2 fruit fly cellular contexts compared by ENCODE assay signal in the genomic region with DNA sequence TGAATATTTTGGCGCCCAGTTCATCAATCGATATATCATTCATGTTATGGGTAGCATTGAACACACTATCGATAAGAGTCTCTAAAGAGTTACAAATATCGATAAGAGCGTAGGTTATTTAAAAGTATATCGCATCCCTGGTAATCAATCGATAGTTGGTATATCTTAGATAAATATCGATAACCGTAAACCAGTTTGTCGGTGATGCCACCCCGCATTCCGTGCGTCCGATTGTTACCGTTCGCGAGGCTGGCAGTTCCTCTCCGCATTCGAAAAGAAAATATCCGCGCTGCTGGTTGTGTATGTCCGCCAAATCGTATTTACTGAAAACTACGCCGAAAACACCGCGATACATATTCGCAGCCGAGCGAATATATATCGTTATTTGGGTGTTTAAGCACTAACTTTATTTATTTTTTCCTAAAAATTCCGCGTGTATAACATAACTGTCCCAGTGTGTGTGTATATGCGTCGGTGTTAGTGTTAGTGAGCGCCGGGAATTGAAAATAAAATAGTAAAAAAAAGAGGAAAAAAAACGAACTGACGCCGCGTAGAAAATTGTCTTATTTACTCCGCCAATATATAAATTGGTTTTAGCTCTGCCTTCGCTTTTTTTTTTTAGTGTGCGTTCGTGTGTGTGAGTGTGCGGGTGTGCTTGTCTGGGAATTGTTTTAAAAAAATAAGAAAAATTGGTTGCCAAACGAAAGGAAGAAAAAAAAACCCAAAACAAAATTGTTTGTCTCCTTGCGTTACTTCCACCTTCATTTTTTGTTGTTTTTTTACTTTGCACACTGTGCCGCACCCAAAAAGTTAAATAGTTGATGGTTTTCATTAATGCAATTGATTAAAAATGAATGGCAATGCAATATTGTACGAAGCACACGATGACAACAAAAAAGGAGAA.
TF ChIP-seq lines count a peak whose summit lies in the region.

Gene Nrg (plus strand): TSS at position 253 of the 904 bp plus-strand sequence.

TF ChIP-seq in whole organism, embryonic, 481 proteins besides CTCF, POLR2A, EP300 and RAD21 (continued from another document and continues in another):
- peak; percentile 35 for TF ChIP-seq CG13775 (GFP tag; optimal IDR thresholded peaks at IDR 0.05; lab: Kevin White, UChicago)
- peak; percentile 68 for TF ChIP-seq zen (tag; optimal IDR thresholded peaks at IDR 0.05; lab: Kevin White, UChicago)
- peak; percentile 81 for TF ChIP-seq HmgZ (tag; optimal IDR thresholded peaks at IDR 0.05; lab: Kevin White, UChicago)
- peak; percentile 9 for TF ChIP-seq CG18619 (GFP tag; optimal IDR thresholded peaks at IDR 0.05; lab: Kevin White, UChicago)
- peak in 1 of 3 experiments; percentile 57 for TF ChIP-seq Stat92E (GFP tag; optimal IDR thresholded peaks at IDR 0.05; lab: Kevin White, UChicago)
- no peak for TF ChIP-seq Hr39 (optimal IDR thresholded peaks at IDR 0.05; lab: Kevin White, UChicago)
- no peak for TF ChIP-seq rib (GFP tag; IDR thresholded peaks at IDR 0.05; lab: Robert Waterston, UW)
- TF ChIP-seq bigmax (GFP tag; optimal IDR thresholded peaks at IDR 0.05; lab: Kevin White, UChicago) = peak; percentile 35
- no peak for TF ChIP-seq klu (GFP tag; IDR thresholded peaks at IDR 0.05; lab: Robert Waterston, UW)
- TF ChIP-seq CG13894 (tag; optimal IDR thresholded peaks at IDR 0.05; lab: Kevin White, UChicago) = peak; percentile 61
- TF ChIP-seq kah (GFP tag; optimal IDR thresholded peaks at IDR 0.05; lab: Kevin White, UChicago) = no peak
- TF ChIP-seq CG8388 (GFP tag; optimal IDR thresholded peaks at IDR 0.05; lab: Kevin White, UChicago) = no peak
- TF ChIP-seq Usf (GFP tag; optimal IDR thresholded peaks at IDR 0.05; lab: Kevin White, UChicago) = no peak
- peak; percentile 98 for TF ChIP-seq Opbp (GFP tag; IDR thresholded peaks at IDR 0.05; lab: Robert Waterston, UW; ENCODE audit: partially characterized antibody)
- TF ChIP-seq CG2889 (GFP tag; IDR thresholded peaks at IDR 0.05; lab: Robert Waterston, UW) = no peak
- peak; percentile 39; the same call in 1 of the 2 replicates for TF ChIP-seq onecut (GFP tag; IDR thresholded peaks at IDR 0.05; lab: Robert Waterston, UW)
- TF ChIP-seq MTF-1 (GFP tag; optimal IDR thresholded peaks at IDR 0.05; lab: Kevin White, UChicago; ENCODE audit: borderline replicate concordance) = peak; percentile 58
- TF ChIP-seq Sry-δ (GFP tag; optimal IDR thresholded peaks at IDR 0.05; lab: Kevin White, UChicago) = peak; percentile 93
- no peak for TF ChIP-seq croc (GFP tag; conservative IDR thresholded peaks at IDR 0.05; lab: Robert Waterston, UW)
- peak; percentile 41 for TF ChIP-seq CG15269 (tag; optimal IDR thresholded peaks at IDR 0.05; lab: Kevin White, UChicago)
- peak; percentile 99 for TF ChIP-seq CG16813 (GFP tag; IDR thresholded peaks at IDR 0.05; lab: Robert Waterston, UW; ENCODE audit: partially characterized antibody)
- peak; percentile 21 for TF ChIP-seq shn (GFP tag; optimal IDR thresholded peaks at IDR 0.05; lab: Kevin White, UChicago)
- peak; percentile 81 for TF ChIP-seq CG14710 (tag; optimal IDR thresholded peaks at IDR 0.05; lab: Kevin White, UChicago)
- TF ChIP-seq NFAT (GFP tag; IDR thresholded peaks at IDR 0.05; lab: Robert Waterston, UW) = peak; percentile 58; the same call in 1 of the 2 replicates
- TF ChIP-seq CG12659 (GFP tag; optimal IDR thresholded peaks at IDR 0.05; lab: Kevin White, UChicago) = peak; percentile 79
- TF ChIP-seq Ravus (GFP tag; IDR thresholded peaks at IDR 0.05; lab: Robert Waterston, UW) = no peak
- no peak for TF ChIP-seq tio (GFP tag; optimal IDR thresholded peaks at IDR 0.05; lab: Kevin White, UChicago)
- TF ChIP-seq CG12104 (GFP tag; optimal IDR thresholded peaks at IDR 0.05; lab: Kevin White, UChicago) = no peak
- peak; percentile 100 for TF ChIP-seq sna (GFP tag; IDR thresholded peaks at IDR 0.05; lab: Robert Waterston, UW; ENCODE audit: partially characterized antibody)
- TF ChIP-seq gem (tag; optimal IDR thresholded peaks at IDR 0.05; lab: Kevin White, UChicago) = no peak
- TF ChIP-seq lmd (GFP tag; IDR thresholded peaks at IDR 0.05; lab: Robert Waterston, UW) = no peak
- no peak for TF ChIP-seq sr (GFP tag; IDR thresholded peaks at IDR 0.05; lab: Robert Waterston, UW)
- TF ChIP-seq Rfx (GFP tag; IDR thresholded peaks at IDR 0.05; lab: Robert Waterston, UW) = peak; percentile 50; the same call in 1 of the 2 replicates
- TF ChIP-seq ssp (GFP tag; IDR thresholded peaks at IDR 0.05; lab: Robert Waterston, UW) = no peak
- TF ChIP-seq Jarid2 (GFP tag; optimal IDR thresholded peaks at IDR 0.05; lab: Kevin White, UChicago) = peak; percentile 86
- TF ChIP-seq tup (GFP tag; optimal IDR thresholded peaks at IDR 0.05; lab: Kevin White, UChicago) = no peak
- TF ChIP-seq CG15073 (GFP tag; optimal IDR thresholded peaks at IDR 0.05; lab: Kevin White, UChicago) = no peak
- peak; percentile 100 for TF ChIP-seq hbn (GFP tag; IDR thresholded peaks at IDR 0.05; lab: Robert Waterston, UW; ENCODE audit: partially characterized antibody)
- TF ChIP-seq crp (GFP tag; optimal IDR thresholded peaks at IDR 0.05; lab: Kevin White, UChicago) = peak in 1 of 2 experiments; percentile 9
- no peak for TF ChIP-seq bab2 (GFP tag; optimal IDR thresholded peaks at IDR 0.05; lab: Kevin White, UChicago)
- no peak for TF ChIP-seq dysf (GFP tag; IDR thresholded peaks at IDR 0.05; lab: Robert Waterston, UW)
- TF ChIP-seq nerfin-2 (GFP tag; IDR thresholded peaks at IDR 0.05; lab: Robert Waterston, UW; ENCODE audit: partially characterized antibody) = peak; percentile 98
- TF ChIP-seq CG3838 (GFP tag; optimal IDR thresholded peaks at IDR 0.05; lab: Kevin White, UChicago) = no peak
- peak; percentile 39 for TF ChIP-seq CG33213 (GFP tag; optimal IDR thresholded peaks at IDR 0.05; lab: Kevin White, UChicago)
- peak; percentile 67 for TF ChIP-seq gro (GFP tag; optimal IDR thresholded peaks at IDR 0.05; lab: Kevin White, UChicago)
- peak; percentile 21 for TF ChIP-seq run (tag; optimal IDR thresholded peaks at IDR 0.05; lab: Kevin White, UChicago)
- no peak for TF ChIP-seq CG14667 (GFP tag; IDR thresholded peaks at IDR 0.05; lab: Robert Waterston, UW)
- TF ChIP-seq CG13287 (GFP tag; IDR thresholded peaks at IDR 0.05; lab: Robert Waterston, UW; ENCODE audit: partially characterized antibody) = peak; percentile 100
- TF ChIP-seq CG10543 (GFP tag; optimal IDR thresholded peaks at IDR 0.05; lab: Kevin White, UChicago) = peak; percentile 65
- TF ChIP-seq pho (GFP tag; optimal IDR thresholded peaks at IDR 0.05; lab: Kevin White, UChicago) = peak; percentile 33
- TF ChIP-seq ATbp (GFP tag; optimal IDR thresholded peaks at IDR 0.05; lab: Kevin White, UChicago) = peak; percentile 10
- peak; percentile 49; the same call in 1 of the 3 replicates for TF ChIP-seq z (GFP tag; IDR thresholded peaks at IDR 0.05; lab: Robert Waterston, UW)
- TF ChIP-seq dm (GFP tag; optimal IDR thresholded peaks at IDR 0.05; lab: Kevin White, UChicago) = peak; percentile 46
- no peak for TF ChIP-seq sima (GFP tag; optimal IDR thresholded peaks at IDR 0.05; lab: Kevin White, UChicago)
- peak; percentile 47 for TF ChIP-seq pfk (GFP tag; optimal IDR thresholded peaks at IDR 0.05; lab: Kevin White, UChicago)
- TF ChIP-seq Nf-YC (tag; optimal IDR thresholded peaks at IDR 0.05; lab: Kevin White, UChicago) = peak; percentile 62
- TF ChIP-seq TFAM (GFP tag; optimal IDR thresholded peaks at IDR 0.05; lab: Kevin White, UChicago) = no peak
- peak; percentile 87 for TF ChIP-seq CG7928 (GFP tag; optimal IDR thresholded peaks at IDR 0.05; lab: Kevin White, UChicago)
- TF ChIP-seq lab (GFP tag; optimal IDR thresholded peaks at IDR 0.05; lab: Kevin White, UChicago) = peak; percentile 67

TF ChIP-seq in whole organism, prepupa, 60 proteins besides CTCF, POLR2A, EP300 and RAD21 (continued from another document):
- no peak for TF ChIP-seq Gug (GFP tag; IDR thresholded peaks at IDR 0.05; lab: Robert Waterston, UW)
- peak; percentile 51 for TF ChIP-seq svp (GFP tag; lab: Kevin White, UChicago)
- TF ChIP-seq CG16779 (tag; optimal IDR thresholded peaks at IDR 0.05; lab: Kevin White, UChicago) = no peak
- TF ChIP-seq CG1621 (tag; optimal IDR thresholded peaks at IDR 0.05; lab: Kevin White, UChicago) = peak; percentile 36
- TF ChIP-seq Smox (GFP tag; optimal IDR thresholded peaks at IDR 0.05; lab: Kevin White, UChicago) = no peak
- TF ChIP-seq spab (GFP tag; optimal IDR thresholded peaks at IDR 0.05; lab: Kevin White, UChicago) = no peak
- TF ChIP-seq acj6 (GFP tag; optimal IDR thresholded peaks at IDR 0.05; lab: Kevin White, UChicago) = peak; percentile 4
- TF ChIP-seq pdm3 (GFP tag; optimal IDR thresholded peaks at IDR 0.05; lab: Kevin White, UChicago) = no peak
- TF ChIP-seq CG6276 (GFP tag; optimal IDR thresholded peaks at IDR 0.05; lab: Kevin White, UChicago) = no peak
- TF ChIP-seq ss (GFP tag; optimal IDR thresholded peaks at IDR 0.05; lab: Kevin White, UChicago) = peak in 1 of 2 experiments; percentile 7
- no peak for TF ChIP-seq CG3032 (tag; optimal IDR thresholded peaks at IDR 0.05; lab: Kevin White, UChicago)
- no peak for TF ChIP-seq CG4318 (GFP tag; optimal IDR thresholded peaks at IDR 0.05; lab: Kevin White, UChicago)
